Worm (Caenorhabditis elegans) whole organism, L4 larva: ENCODE results near the gene dsl-6.

Source experiments
- ZK337.2 ChIP-seq: fragments of 200-800 bp; sonication (Bioruptor generic); IDR thresholded peaks from 2 replicates; pipeline ENCODE4 v1.3.6; 2022; ENCODE audit warnings: missing genetic modification reagents, missing genetic modification characterization, missing compliant biosample characterization
- fkh-10 ChIP-seq: fragments of 150-350 bp; optimal IDR thresholded peaks from 2 replicates; lab custom pipeline; 2014; ENCODE audit warnings: missing biosample characterization, missing genetic modification reagents, missing genetic modification characterization
- mep-1 ChIP-seq: fragments of 150-350 bp; sonication (generic microtip); optimal IDR thresholded peaks from 3 replicates; lab custom pipeline; 2014; ENCODE audit warnings: missing biosample characterization, missing genetic modification characterization
- nhr-28 ChIP-seq: fragments of 150-350 bp; optimal IDR thresholded peaks from 2 replicates; lab custom pipeline; 2014; ENCODE audit warnings: missing biosample characterization, missing genetic modification characterization
- unc-39 ChIP-seq: sonication (generic microtip); optimal IDR thresholded peaks from 2 replicates; lab custom pipeline; 2017; ENCODE audit warnings: missing biosample characterization, missing genetic modification characterization
- zag-1 ChIP-seq: fragments of 150-350 bp; optimal IDR thresholded peaks from 2 replicates; lab custom pipeline; 2014; ENCODE audit warnings: missing biosample characterization, missing genetic modification characterization

DNA sequence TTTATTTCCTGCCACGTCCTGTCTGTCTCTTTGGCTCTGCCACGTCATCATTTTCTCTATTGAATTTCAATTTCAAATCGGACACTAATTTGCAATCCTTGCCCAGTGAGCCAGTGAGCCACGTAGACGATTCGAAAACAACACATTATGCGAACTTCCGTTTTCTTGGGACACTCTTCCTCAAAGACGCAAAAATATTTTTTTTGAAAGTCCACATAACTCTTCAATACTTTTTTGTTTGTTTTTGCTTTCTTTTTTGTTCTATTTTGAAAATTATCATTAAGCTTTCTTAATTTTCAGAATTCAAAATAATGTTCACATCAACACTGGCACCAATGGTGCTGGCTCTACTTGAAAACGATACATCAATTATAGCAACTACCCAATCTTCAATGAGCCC, 3.9 kb downstream of the dsl-6 start, which contains the start of gene tag-89:
- TF ChIP-seq fkh-10 (GFP tag; lab: Kevin White, UChicago) (no peak), ZK337.2 (GFP tag; lab: Robert Waterston, UW) (no peak), zag-1 (tag; lab: Kevin White, UChicago) (no peak), nhr-28 (tag; lab: Kevin White, UChicago) (no peak), unc-39 (tag; lab: Kevin White, UChicago) (no peak), mep-1 (no peak)
